Worm (Caenorhabditis elegans): ENCODE measurements around the gene pinn-4.

DNA sequence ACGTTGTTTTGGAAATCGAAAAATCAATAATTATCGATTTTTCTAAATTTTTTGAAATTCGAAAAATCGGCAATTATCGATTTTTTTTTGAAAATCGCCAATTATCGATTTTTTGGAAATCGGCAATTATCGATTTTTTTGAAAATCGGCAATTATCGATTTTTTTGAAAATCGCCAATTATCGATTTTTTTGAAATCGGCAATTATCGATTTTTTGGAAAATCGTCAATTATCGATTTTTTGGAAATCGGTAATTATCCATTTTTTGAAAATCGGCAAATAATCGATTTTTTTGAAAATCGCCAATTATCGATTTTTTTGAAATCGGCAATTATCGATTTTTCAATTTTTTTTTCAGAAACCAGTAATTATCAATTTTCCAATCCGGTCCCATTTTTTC lies 11.3 kb downstream of the pinn-4 start:
- no peak for TF ChIP-seq unc-39 (tag; optimal IDR thresholded peaks at IDR 0.05)
- TF ChIP-seq F44E2.7 (GFP tag; IDR thresholded peaks at IDR 0.05): no peak
- no peak for TF ChIP-seq ceh-44 (GFP tag; IDR thresholded peaks at IDR 0.05)
- no peak for TF ChIP-seq nhr-11 (tag; optimal IDR thresholded peaks at IDR 0.05)
- TF ChIP-seq hlh-30 (tag; optimal IDR thresholded peaks at IDR 0.05; ENCODE audit: insufficient read depth): no peak
- TF ChIP-seq nhr-237 (tag; optimal IDR thresholded peaks at IDR 0.05): no peak
